Worm (Caenorhabditis elegans): ENCODE results near the gene nmur-2.

The nmur-2 gene

DNA sequence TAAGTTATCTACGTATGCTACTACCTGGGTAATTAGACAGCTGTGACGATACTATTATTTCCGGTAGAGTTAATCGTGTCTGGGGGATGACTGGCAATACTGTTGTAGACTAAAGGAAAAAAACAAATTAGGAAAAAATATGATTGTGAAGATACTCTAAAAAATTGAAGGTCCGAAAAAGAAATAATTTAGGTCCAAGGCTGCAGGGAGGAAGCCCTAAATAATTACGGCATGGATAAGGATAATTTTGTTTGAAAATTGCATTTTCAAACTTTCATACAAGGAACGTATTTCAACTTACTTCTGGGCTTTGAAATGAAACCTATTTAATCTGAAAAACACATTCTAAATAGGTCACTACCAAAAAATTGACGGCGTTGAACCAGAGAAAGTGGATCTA, 4.1 kb upstream of the nmur-2 start, which contains the start of gene srd-3:
TSS of gene srd-3 (minus strand) at position 101 of the 400 bp plus-strand sequence.
- no peak for TF ChIP-seq unc-62 (GFP tag; optimal IDR thresholded peaks at IDR 0.05)
- TF ChIP-seq unc-120 (tag; optimal IDR thresholded peaks at IDR 0.05; ENCODE audit: poor library complexity, severe bottlenecking), result no peak
- TF ChIP-seq pha-4 (tag; optimal IDR thresholded peaks at IDR 0.05), result no peak
- TF ChIP-seq ceh-43 (GFP tag; optimal IDR thresholded peaks at IDR 0.05), result no peak
- TF ChIP-seq tbx-8 (GFP tag; optimal IDR thresholded peaks at IDR 0.05), result no peak
- no peak for TF ChIP-seq nhr-28 (tag; optimal IDR thresholded peaks at IDR 0.05)
- TF ChIP-seq nhr-76 (tag; optimal IDR thresholded peaks at IDR 0.05), result no peak

DNA sequence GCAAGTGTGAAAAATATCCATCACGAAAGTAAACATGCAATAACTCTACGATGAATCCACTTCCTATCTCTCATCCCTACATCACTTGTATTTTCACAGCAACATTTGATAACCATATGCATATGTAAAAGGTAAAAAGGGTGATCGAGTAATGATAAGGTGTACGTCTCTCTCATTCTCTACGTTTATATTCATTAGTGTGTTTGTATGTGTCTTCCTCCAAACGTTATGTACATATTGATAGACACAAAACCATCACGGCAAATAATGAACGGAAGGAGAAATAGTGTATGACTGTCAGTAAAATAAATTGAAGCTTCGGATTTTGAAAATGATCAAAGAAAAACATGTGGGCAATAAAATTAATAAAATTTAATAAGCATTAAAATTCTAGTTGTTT, 2.3 kb downstream of the nmur-2 start:
- TF ChIP-seq mab-5 (tag; optimal IDR thresholded peaks at IDR 0.05) (no peak), hlh-1 (tag; optimal IDR thresholded peaks at IDR 0.05) (no peak), mep-1 (tag; optimal IDR thresholded peaks at IDR 0.05) (no peak), ceh-39 (tag; optimal IDR thresholded peaks at IDR 0.05) (no peak)

DNA sequence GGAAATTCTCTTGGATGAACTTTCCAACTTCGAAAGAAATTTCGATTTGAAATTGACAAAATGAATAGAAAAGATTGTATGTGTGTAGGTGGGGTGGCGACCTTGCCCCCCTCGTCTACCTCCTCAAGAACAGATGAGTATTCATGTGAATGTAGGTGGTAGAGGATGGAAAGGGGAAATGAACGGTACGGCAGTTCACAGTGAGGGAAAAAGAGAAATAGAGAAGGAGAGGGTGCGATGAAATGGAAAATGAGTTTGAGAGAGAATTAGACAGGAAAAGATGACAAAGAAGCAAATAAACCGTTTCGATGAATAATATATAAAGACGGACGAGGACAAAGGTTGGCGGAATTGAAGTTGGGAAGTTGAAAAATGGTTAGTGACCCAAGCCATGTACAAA, 2.8 kb downstream of the nmur-2 start:
- TF ChIP-seq ceh-39 (tag; optimal IDR thresholded peaks at IDR 0.05) (no peak), unc-120 (tag; optimal IDR thresholded peaks at IDR 0.05; ENCODE audit: poor library complexity, severe bottlenecking) (no peak), mls-2 (tag; optimal IDR thresholded peaks at IDR 0.05) (no peak), nhr-2 (tag; optimal IDR thresholded peaks at IDR 0.05) (peak; percentile 75)

DNA sequence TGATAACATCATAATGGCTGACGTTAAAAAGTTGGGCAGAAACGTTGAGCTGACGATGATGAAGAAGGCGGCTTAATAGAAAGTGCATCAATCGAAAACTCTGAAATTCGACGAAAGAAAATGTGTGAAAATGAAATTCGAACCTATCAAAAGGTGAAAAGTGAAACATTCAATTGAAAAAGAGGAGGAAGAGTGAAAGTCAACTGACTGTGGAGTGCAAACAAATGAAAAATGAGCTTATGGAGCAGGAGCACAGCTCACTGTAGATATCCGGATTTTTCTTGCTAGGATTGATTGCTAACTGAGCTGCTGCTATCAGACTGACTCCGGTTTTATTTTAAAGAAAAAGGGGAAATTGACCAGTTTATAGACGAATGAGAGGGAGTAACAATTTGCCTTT, 3.7 kb downstream of the nmur-2 start, which contains the start of gene K10B4.3:
TSS of gene K10B4.3 (minus strand) at position 101 of the 400 bp plus-strand sequence.
- TF ChIP-seq nhr-237 (tag; optimal IDR thresholded peaks at IDR 0.05), result no peak
- no peak for TF ChIP-seq drap-1 (GFP tag; optimal IDR thresholded peaks at IDR 0.05)
- TF ChIP-seq ham-2 (GFP tag; optimal IDR thresholded peaks at IDR 0.05), result no peak
- no peak for TF ChIP-seq mep-1 (tag; optimal IDR thresholded peaks at IDR 0.05)
- TF ChIP-seq ceh-39 (tag; optimal IDR thresholded peaks at IDR 0.05), result no peak
- no peak for TF ChIP-seq cnd-1 (tag; optimal IDR thresholded peaks at IDR 0.05)

DNA sequence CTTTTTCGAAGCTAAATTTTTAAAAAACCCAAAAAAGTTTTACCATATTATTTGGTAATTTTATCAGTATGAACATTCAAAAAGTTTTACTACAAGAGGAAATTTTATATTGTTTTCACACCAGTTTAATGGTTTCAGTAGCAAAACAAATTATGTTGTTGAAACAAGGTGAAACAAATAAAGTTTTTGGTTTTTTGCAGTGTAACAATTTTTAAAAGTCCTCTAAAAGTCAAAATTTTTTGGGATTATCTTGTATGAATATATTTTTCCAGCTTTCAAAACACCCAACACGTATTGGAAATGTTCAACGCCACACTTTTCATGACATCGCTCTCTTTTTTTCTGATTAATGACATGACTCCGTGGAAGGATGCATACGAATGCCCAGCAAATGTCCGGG, 7.9 kb downstream of the nmur-2 start, which contains the start of gene srt-54:
TSS of gene srt-54 (plus strand) at position 301 of the 400 bp plus-strand sequence.
- TF ChIP-seq ceh-43 (GFP tag; optimal IDR thresholded peaks at IDR 0.05), result no peak
- TF ChIP-seq nhr-2 (tag; optimal IDR thresholded peaks at IDR 0.05), result no peak
- TF ChIP-seq nhr-28 (tag; optimal IDR thresholded peaks at IDR 0.05), result no peak
- TF ChIP-seq lin-13 (tag; optimal IDR thresholded peaks at IDR 0.05), result no peak
- no peak for TF ChIP-seq mls-2 (tag; optimal IDR thresholded peaks at IDR 0.05)
- TF ChIP-seq nhr-76 (tag; optimal IDR thresholded peaks at IDR 0.05), result no peak

DNA sequence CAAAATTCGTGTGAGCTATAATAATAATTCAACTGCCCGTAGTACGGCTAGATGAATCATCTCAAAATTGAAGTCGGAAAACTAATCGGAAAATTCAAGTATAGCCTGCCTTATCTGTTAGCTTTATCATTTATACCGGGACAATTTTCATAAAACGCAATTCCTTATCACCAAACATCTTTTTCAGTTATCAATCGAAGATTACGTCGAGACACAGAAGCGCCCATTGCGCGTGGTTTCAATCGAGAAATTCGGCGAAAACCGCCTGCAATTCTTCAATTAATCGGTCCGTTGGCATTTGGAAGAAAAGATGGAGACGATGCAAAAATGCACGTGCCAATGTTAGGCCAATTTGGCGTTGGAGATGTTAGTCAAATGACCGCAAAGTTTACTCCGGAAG, 12.6 kb downstream of the nmur-2 start:
- TF ChIP-seq lsy-2 (tag; optimal IDR thresholded peaks at IDR 0.05) (no peak), elt-3 (tag; optimal IDR thresholded peaks at IDR 0.05) (no peak), sem-2 (GFP tag; optimal IDR thresholded peaks at IDR 0.05) (no peak), mep-1 (tag; optimal IDR thresholded peaks at IDR 0.05) (no peak), nhr-76 (tag; optimal IDR thresholded peaks at IDR 0.05) (no peak), mab-5 (tag; optimal IDR thresholded peaks at IDR 0.05) (no peak), flh-1 (GFP tag; optimal IDR thresholded peaks at IDR 0.05) (no peak), cnd-1 (tag; optimal IDR thresholded peaks at IDR 0.05) (no peak), elt-1 (tag; optimal IDR thresholded peaks at IDR 0.05; ENCODE audit: borderline replicate concordance, insufficient read depth) (no peak), hlh-1 (tag; optimal IDR thresholded peaks at IDR 0.05) (no peak), ces-1 (GFP tag; optimal IDR thresholded peaks at IDR 0.05) (no peak), unc-62 (GFP tag; optimal IDR thresholded peaks at IDR 0.05) (no peak), unc-39 (tag; optimal IDR thresholded peaks at IDR 0.05) (no peak), drap-1 (GFP tag; optimal IDR thresholded peaks at IDR 0.05) (no peak), bed-3 (GFP tag; optimal IDR thresholded peaks at IDR 0.05) (no peak), mls-2 (tag; optimal IDR thresholded peaks at IDR 0.05) (no peak), nhr-28 (tag; optimal IDR thresholded peaks at IDR 0.05) (no peak), tbx-8 (GFP tag; optimal IDR thresholded peaks at IDR 0.05) (no peak), unc-120 (tag; optimal IDR thresholded peaks at IDR 0.05; ENCODE audit: poor library complexity, severe bottlenecking) (no peak), sptf-1 (tag; optimal IDR thresholded peaks at IDR 0.05) (no peak)

DNA sequence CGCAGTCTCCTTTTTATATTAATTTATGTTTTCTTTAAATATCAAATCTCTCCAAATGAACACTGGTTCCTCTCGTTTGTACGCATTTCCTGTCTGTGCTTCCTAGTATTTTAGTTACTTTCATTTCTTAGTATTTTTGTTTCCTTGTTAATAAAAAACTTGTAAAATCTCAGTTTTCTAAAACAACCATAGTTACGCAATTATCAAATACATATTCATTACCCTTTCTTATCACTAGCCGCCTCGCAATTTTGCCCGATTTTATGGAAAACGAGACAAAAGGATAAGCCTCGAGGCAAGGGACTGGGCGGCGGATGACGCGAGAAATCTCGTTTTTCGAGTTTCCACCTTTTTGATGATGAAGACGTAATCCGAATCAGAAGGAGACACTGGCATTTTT, 13.5 kb downstream of the nmur-2 start, which contains the start of gene C50D2.1:
TSS of gene C50D2.1 (plus strand) at position 301 of the 400 bp plus-strand sequence.
- no peak for TF ChIP-seq lin-13 (tag; optimal IDR thresholded peaks at IDR 0.05)
- TF ChIP-seq nhr-237 (tag; optimal IDR thresholded peaks at IDR 0.05), result no peak
- no peak for TF ChIP-seq ceh-83 (GFP tag; optimal IDR thresholded peaks at IDR 0.05)
- TF ChIP-seq bed-3 (GFP tag; optimal IDR thresholded peaks at IDR 0.05), result no peak
- TF ChIP-seq mep-1 (tag; optimal IDR thresholded peaks at IDR 0.05), result no peak
- TF ChIP-seq M03D4.4 (tag; optimal IDR thresholded peaks at IDR 0.05), result no peak
- no peak for TF ChIP-seq flh-1 (GFP tag; optimal IDR thresholded peaks at IDR 0.05)
- TF ChIP-seq unc-120 (tag; optimal IDR thresholded peaks at IDR 0.05; ENCODE audit: poor library complexity, severe bottlenecking), result no peak
- no peak for TF ChIP-seq ceh-43 (GFP tag; optimal IDR thresholded peaks at IDR 0.05)
- TF ChIP-seq ham-2 (GFP tag; optimal IDR thresholded peaks at IDR 0.05), result no peak
- no peak for TF ChIP-seq sptf-1 (tag; optimal IDR thresholded peaks at IDR 0.05)
- TF ChIP-seq ceh-39 (tag; optimal IDR thresholded peaks at IDR 0.05), result no peak
- no peak for TF ChIP-seq lsy-2 (tag; optimal IDR thresholded peaks at IDR 0.05)
- TF ChIP-seq elt-3 (tag; optimal IDR thresholded peaks at IDR 0.05), result no peak
- TF ChIP-seq drap-1 (GFP tag; optimal IDR thresholded peaks at IDR 0.05), result no peak
- TF ChIP-seq pha-4 (tag; optimal IDR thresholded peaks at IDR 0.05), result no peak
- no peak for TF ChIP-seq mab-5 (tag; optimal IDR thresholded peaks at IDR 0.05)
- TF ChIP-seq sem-2 (GFP tag; optimal IDR thresholded peaks at IDR 0.05), result no peak
